Fruit fly (Drosophila melanogaster) whole organism, embryonic: ENCODE data around the gene Cralbp.

ENCODE experiments used
- CG11085 ChIP-seq: fragments of 200-800 bp; sonication (Bioruptor generic); IDR thresholded peaks from 2 replicates; pipeline ENCODE4 v1.3.6; 2022; ENCODE audit warnings: missing biosample characterization, missing genetic modification characterization
- CG6765 ChIP-seq: fragments of 200-800 bp; sonication (Bioruptor generic); optimal IDR thresholded peaks from 3 replicates; lab custom pipeline; 2017; ENCODE audit warnings: missing biosample characterization, mild to moderate bottlenecking, missing genetic modification characterization
- CG7745 ChIP-seq: fragments of 200-800 bp; sonication (Bioruptor generic); optimal IDR thresholded peaks from 2 replicates; lab custom pipeline; 2018; ENCODE audit warnings: missing biosample characterization, mild to moderate bottlenecking, missing genetic modification characterization, moderate library complexity
- CG8089 ChIP-seq: fragments of 200-800 bp; sonication (Bioruptor generic); optimal IDR thresholded peaks from 3 replicates; lab custom pipeline; 2016; ENCODE audit warnings: missing biosample characterization, missing genetic modification characterization
- CG8765 ChIP-seq: fragments of 200-800 bp; sonication (Bioruptor generic); IDR thresholded peaks from 2 replicates; pipeline ENCODE4 v1.3.6; 2022; ENCODE audit warnings: missing biosample characterization, missing genetic modification characterization
- Scr ChIP-seq: fragments of 200-800 bp; sonication (Bioruptor generic); IDR thresholded peaks from 2 replicates; pipeline ENCODE4 v1.3.6; 2022; ENCODE audit warnings: missing biosample characterization, missing genetic modification characterization; ENCODE audit not compliant: partially characterized antibody
- gsb-n ChIP-seq: fragments of 200-800 bp; sonication (Bioruptor generic); optimal IDR thresholded peaks from 3 replicates; lab custom pipeline; 2018; ENCODE audit warnings: missing biosample characterization, mild to moderate bottlenecking, missing genetic modification characterization
- insv ChIP-seq, 2 experiments: fragments of 200-800 bp; sonication (Bioruptor generic); optimal IDR thresholded peaks; 3 replicates each; lab custom pipeline; 2016 to 2018; ENCODE audit warnings: missing biosample characterization in 2 of 2, missing genetic modification characterization in 2 of 2
- trh ChIP-seq: fragments of 200-800 bp; sonication (Bioruptor generic); optimal IDR thresholded peaks from 2 replicates; lab custom pipeline; 2016; ENCODE audit warnings: missing biosample characterization, missing genetic modification characterization
- vfl ChIP-seq: fragments of 200-800 bp; sonication (Bioruptor generic); optimal IDR thresholded peaks from 2 replicates; lab custom pipeline; 2016; ENCODE audit warnings: missing biosample characterization, missing genetic modification characterization

dm6 chr3L:5764922-5765843, 21.3 kb downstream of the Cralbp start, which contains the start of gene CG10576:
- no peak for TF ChIP-seq CG8765
- TF ChIP-seq gsb-n (tag; lab: Kevin White, UChicago): no peak
- no peak for TF ChIP-seq vfl
- TF ChIP-seq CG8089 (GFP tag; lab: Kevin White, UChicago): no peak
- TF ChIP-seq Scr (GFP tag; lab: Robert Waterston, UW): peak; percentile 77
- TF ChIP-seq CG6765: no peak
- TF ChIP-seq trh (GFP tag; lab: Kevin White, UChicago): no peak
- TF ChIP-seq CG11085 (GFP tag; lab: Robert Waterston, UW): no peak
- no peak for TF ChIP-seq CG7745 (tag; lab: Kevin White, UChicago)
- peak in 1 of 2 experiments; percentile 6 for TF ChIP-seq insv (GFP tag; optimal IDR thresholded peaks at IDR 0.05; lab: Kevin White, UChicago)
